Fruit fly (Drosophila melanogaster): ENCODE data around the gene csw.
A peak's percentile ranks its signal among the peaks of the same experiment; 100 is the strongest.

Gene csw

dm6 chrX:2087501-2087900, 6.5 kb upstream of the csw start (continued):
- TF ChIP-seq CG12659 (GFP tag; optimal IDR thresholded peaks at IDR 0.05), result peak; percentile 56
- TF ChIP-seq Sin3A (optimal IDR thresholded peaks at IDR 0.05), result no peak
- peak; percentile 56 for TF ChIP-seq gsb-n (tag; optimal IDR thresholded peaks at IDR 0.05)
- TF ChIP-seq Nf-YA (GFP tag; IDR thresholded peaks at IDR 0.05), result no peak
- peak; percentile 41 for TF ChIP-seq mam (GFP tag; optimal IDR thresholded peaks at IDR 0.05)
- TF ChIP-seq CG8478 (optimal IDR thresholded peaks at IDR 0.05), result no peak
- TF ChIP-seq ftz-f1 (GFP tag; optimal IDR thresholded peaks at IDR 0.05), result no peak
- TF ChIP-seq CG14710 (tag; optimal IDR thresholded peaks at IDR 0.05), result peak; percentile 23
- TF ChIP-seq NC2β (GFP tag; optimal IDR thresholded peaks at IDR 0.05), result no peak
- no peak for TF ChIP-seq CG11085 (GFP tag; IDR thresholded peaks at IDR 0.05)
- no peak for TF ChIP-seq unc-4 (GFP tag; IDR thresholded peaks at IDR 0.05; ENCODE audit: partially characterized antibody)
- no peak for TF ChIP-seq hbn (GFP tag; IDR thresholded peaks at IDR 0.05; ENCODE audit: partially characterized antibody)
- TF ChIP-seq CG17568 (GFP tag; optimal IDR thresholded peaks at IDR 0.05), result peak; percentile 39
- TF ChIP-seq knrl (GFP tag; IDR thresholded peaks at IDR 0.05; ENCODE audit: partially characterized antibody), result no peak
- TF ChIP-seq tgo (GFP tag; IDR thresholded peaks at IDR 0.05), result peak; percentile 37; the same call in 1 of the 3 replicates
- TF ChIP-seq CG8388 (GFP tag; optimal IDR thresholded peaks at IDR 0.05), result peak; percentile 70
- peak; percentile 51 for TF ChIP-seq CG1529 (GFP tag; optimal IDR thresholded peaks at IDR 0.05)
- TF ChIP-seq usp (GFP tag; optimal IDR thresholded peaks at IDR 0.05), result no peak
- peak; percentile 71 for TF ChIP-seq Sox102F (GFP tag; optimal IDR thresholded peaks at IDR 0.05)
- peak; percentile 35 for TF ChIP-seq Dek (tag; optimal IDR thresholded peaks at IDR 0.05)
- TF ChIP-seq h (optimal IDR thresholded peaks at IDR 0.05), result no peak
- TF ChIP-seq CG11696 (GFP tag; IDR thresholded peaks at IDR 0.05), result peak; percentile 87
- TF ChIP-seq CG13624 (GFP tag; optimal IDR thresholded peaks at IDR 0.05), result peak; percentile 10
- no peak for TF ChIP-seq vfl (GFP tag; optimal IDR thresholded peaks at IDR 0.05)
- TF ChIP-seq HmgZ (tag; optimal IDR thresholded peaks at IDR 0.05), result peak; percentile 33
- no peak for TF ChIP-seq HLHmδ (GFP tag; optimal IDR thresholded peaks at IDR 0.05)
- TF ChIP-seq Lim3 (GFP tag; IDR thresholded peaks at IDR 0.05), result no peak
- TF ChIP-seq CG34422 (GFP tag; IDR thresholded peaks at IDR 0.05), result no peak; the same call in 2 of the 3 replicates
- no peak for TF ChIP-seq hb (GFP tag; IDR thresholded peaks at IDR 0.05; ENCODE audit: partially characterized antibody)
- TF ChIP-seq emc (GFP tag; optimal IDR thresholded peaks at IDR 0.05), result no peak
- TF ChIP-seq CG16813 (GFP tag; IDR thresholded peaks at IDR 0.05; ENCODE audit: partially characterized antibody), result no peak
- TF ChIP-seq CoRest (tag; optimal IDR thresholded peaks at IDR 0.05), result peak; percentile 64
- peak; percentile 64 for TF ChIP-seq Mes4 (GFP tag; optimal IDR thresholded peaks at IDR 0.05)
- peak in 1 of 2 experiments; percentile 77 for TF ChIP-seq Hr78 (GFP tag; optimal IDR thresholded peaks at IDR 0.05)
- TF ChIP-seq CG11456 (GFP tag; IDR thresholded peaks at IDR 0.05), result 0 out of 3 replicates have a peak, but pooled peaks have one; percentile 52
- TF ChIP-seq CG32772 (GFP tag; IDR thresholded peaks at IDR 0.05), result peak; percentile 65
- no peak for TF ChIP-seq CG4404 (GFP tag; IDR thresholded peaks at IDR 0.05)
- TF ChIP-seq CG32532 (GFP tag; IDR thresholded peaks at IDR 0.05), result peak; percentile 66
- TF ChIP-seq CG11723 (GFP tag; optimal IDR thresholded peaks at IDR 0.05), result peak; percentile 51
- peak; percentile 33 for TF ChIP-seq Meics (GFP tag; optimal IDR thresholded peaks at IDR 0.05)
- TF ChIP-seq Hmr (GFP tag; optimal IDR thresholded peaks at IDR 0.05), result peak; percentile 54
- TF ChIP-seq Awh (GFP tag; IDR thresholded peaks at IDR 0.05), result peak; percentile 77
- TF ChIP-seq CG7357 (GFP tag; IDR thresholded peaks at IDR 0.05), result peak; percentile 50; the same call in 1 of the 3 replicates
- TF ChIP-seq CG18599 (GFP tag; optimal IDR thresholded peaks at IDR 0.05), result peak; percentile 66
- TF ChIP-seq CG17359 (tag; optimal IDR thresholded peaks at IDR 0.05), result peak; percentile 56
- TF ChIP-seq CG14965 (GFP tag; optimal IDR thresholded peaks at IDR 0.05; ENCODE audit: borderline replicate concordance), result no peak
- no peak for TF ChIP-seq crp (GFP tag; optimal IDR thresholded peaks at IDR 0.05)
- peak; percentile 22 for TF ChIP-seq Side (GFP tag; optimal IDR thresholded peaks at IDR 0.05)
- peak; percentile 44; the same call in 1 of the 2 replicates for TF ChIP-seq CG31224 (GFP tag; IDR thresholded peaks at IDR 0.05)
- TF ChIP-seq Atf3 (GFP tag; optimal IDR thresholded peaks at IDR 0.05), result peak; percentile 43
- TF ChIP-seq Vsx1 (GFP tag; optimal IDR thresholded peaks at IDR 0.05), result no peak

Measured in whole organism, embryonic.